Fruit fly (Drosophila melanogaster) whole organism, adult: ENCODE measurements around the gene CG12811.
A peak's percentile ranks its signal among the peaks of the same experiment; 100 is the strongest.

Experiments
- CG14711 ChIP-seq: fragments of 200-800 bp; sonication (Bioruptor generic); optimal IDR thresholded peaks from 2 replicates; lab custom pipeline; 2018; ENCODE audit warnings: missing biosample characterization, mild to moderate bottlenecking, missing genetic modification characterization, moderate library complexity
- CG5204 ChIP-seq: fragments of 200-800 bp; sonication (Bioruptor generic); optimal IDR thresholded peaks from 2 replicates; lab custom pipeline; 2016; ENCODE audit warnings: missing biosample characterization, missing genetic modification characterization
- CG7101 ChIP-seq: fragments of 200-800 bp; sonication (Bioruptor generic); optimal IDR thresholded peaks from 2 replicates; lab custom pipeline; 2018; ENCODE audit warnings: missing biosample characterization, mild to moderate bottlenecking, missing genetic modification characterization, moderate library complexity
- Clk ChIP-seq: fragments of 200-800 bp; sonication (Bioruptor generic); optimal IDR thresholded peaks from 2 replicates; lab custom pipeline; 2017; ENCODE audit warnings: missing biosample characterization, missing genetic modification characterization
- Crg-1 ChIP-seq: fragments of 200-800 bp; sonication (Bioruptor generic); optimal IDR thresholded peaks from 2 replicates; lab custom pipeline; 2016; ENCODE audit warnings: missing biosample characterization, missing genetic modification characterization
- Hr96 ChIP-seq: fragments of 200-800 bp; sonication (Bioruptor generic); optimal IDR thresholded peaks from 2 replicates; lab custom pipeline; 2016; ENCODE audit warnings: missing biosample characterization, missing genetic modification characterization
- kay ChIP-seq: fragments of 200-800 bp; sonication (Bioruptor generic); peaks from one replicate; lab custom pipeline; 2016; ENCODE audit warnings: missing biosample characterization, missing genetic modification characterization, borderline replicate concordance

DNA sequence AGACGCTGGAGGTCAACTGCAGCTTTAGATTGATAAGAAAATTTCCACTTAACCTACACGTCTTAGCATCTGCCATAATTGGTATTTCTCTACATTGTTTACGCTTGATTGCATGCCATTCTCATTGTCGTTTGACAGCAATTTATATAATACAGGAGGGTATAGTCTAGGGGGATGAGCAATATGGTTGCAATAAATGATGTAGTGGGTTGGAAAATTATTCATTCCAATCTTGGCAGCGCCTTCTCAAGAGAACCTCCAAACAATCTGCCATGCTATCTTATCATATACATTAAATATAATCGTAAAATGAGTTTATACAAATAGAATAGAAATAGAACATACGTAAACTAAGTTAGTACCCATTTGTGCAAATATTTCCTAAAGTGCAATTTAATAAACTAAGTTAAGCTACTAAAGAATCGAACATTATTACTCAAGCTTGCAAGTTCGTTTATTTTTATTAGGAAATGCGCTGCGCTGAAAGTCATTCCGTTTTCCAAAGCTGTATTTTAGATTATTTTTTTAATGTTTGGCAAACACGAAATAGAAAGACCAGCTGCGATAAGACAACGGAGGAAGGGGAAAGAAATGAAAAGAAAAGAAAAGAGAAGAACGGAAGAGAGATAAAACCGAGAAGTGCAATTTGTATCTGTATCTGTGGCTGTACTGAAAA, 30.0 kb upstream of the CG12811 start:
- TF ChIP-seq kay (peak; percentile 97), CG14711 (tag; lab: Kevin White, UChicago) (peak; percentile 0), CG7101 (tag; lab: Kevin White, UChicago) (no peak), CG5204 (GFP tag; lab: Kevin White, UChicago) (no peak), Clk (GFP tag; lab: Kevin White, UChicago) (no peak), Crg-1 (GFP tag; lab: Kevin White, UChicago) (no peak), Hr96 (GFP tag; lab: Kevin White, UChicago) (no peak)
